Worm (Caenorhabditis elegans): ENCODE data around the gene C33B4.2.
A peak's percentile ranks its signal among the peaks of the same experiment; 100 is the strongest.

Gene C33B4.2

ce11 chrII:11337497-11338040 lies 34.4 kb downstream of the C33B4.2 start, which contains the start of gene sqt-1:
sqt-1 (minus strand) TSS chrII:11337837.
- TF ChIP-seq ztf-18 (tag; optimal IDR thresholded peaks at IDR 0.05) (no peak), B0019.2 (GFP tag; conservative IDR thresholded peaks at IDR 0.05) (no peak), ceh-91 (GFP tag; IDR thresholded peaks at IDR 0.05) (no peak), B0035.1 (tag; optimal IDR thresholded peaks at IDR 0.05) (no peak), xnd-1 (tag; optimal IDR thresholded peaks at IDR 0.05) (no peak)

- peak; percentile 8; the same call in 1 of the 2 replicates for TF ChIP-seq egrh-3 (GFP tag; IDR thresholded peaks at IDR 0.05)
- TF ChIP-seq zfh-2 (GFP tag; conservative IDR thresholded peaks at IDR 0.05), result peak; percentile 81
- no peak for TF ChIP-seq madf-6 (GFP tag; IDR thresholded peaks at IDR 0.05)
- TF ChIP-seq bed-1 (GFP tag; IDR thresholded peaks at IDR 0.05), result 0 out of 2 replicates have a peak, but pooled peaks have one; percentile 20
Observed at ce11 chrII:11336640-11337241, 35.2 kb downstream of the C33B4.2 start.

- TF ChIP-seq lsy-27 (tag; optimal IDR thresholded peaks at IDR 0.05; ENCODE audit: borderline replicate concordance, insufficient read depth) (no peak), snpc-4 (GFP tag; optimal IDR thresholded peaks at IDR 0.05) (no peak), snpc-4 (tag; optimal IDR thresholded peaks at IDR 0.05) (no peak), T26A5.8 (tag; optimal IDR thresholded peaks at IDR 0.05) (no peak), Y79H2A.3 (GFP tag; conservative IDR thresholded peaks at IDR 0.05) (no peak)
Observed at ce11 chrII:11336163-11336562, 35.8 kb downstream of the C33B4.2 start.

ce11 chrII:11335670-11336069 lies 36.3 kb downstream of the C33B4.2 start:
- TF ChIP-seq ztf-22 (GFP tag; optimal IDR thresholded peaks at IDR 0.05) (no peak), K11D2.4 (GFP tag; IDR thresholded peaks at IDR 0.05) (no peak), unc-62 (GFP tag; optimal IDR thresholded peaks at IDR 0.05) (no peak), madf-3 (GFP tag; IDR thresholded peaks at IDR 0.05) (no peak), egl-18 (GFP tag; IDR thresholded peaks at IDR 0.05) (no peak), nhr-90 (tag; optimal IDR thresholded peaks at IDR 0.05) (no peak), ceh-40 (GFP tag; IDR thresholded peaks at IDR 0.05) (no peak), ZK185.1 (tag; optimal IDR thresholded peaks at IDR 0.05; ENCODE audit: poor library complexity, severe bottlenecking) (no peak), Y95B8A.8 (GFP tag; IDR thresholded peaks at IDR 0.05) (no peak), tlf-1 (GFP tag; optimal IDR thresholded peaks at IDR 0.05) (no peak), hrde-1 (tag; optimal IDR thresholded peaks at IDR 0.05; ENCODE audit: borderline replicate concordance) (no peak), ama-1 (optimal IDR thresholded peaks at IDR 0.05) (no peak), ama-1 (GFP tag; optimal IDR thresholded peaks at IDR 0.05) (no peak), snpc-1.3 (tag; optimal IDR thresholded peaks at IDR 0.05; ENCODE audit: insufficient read depth) (no peak)

- no peak for TF ChIP-seq C17E4.6 (GFP tag; IDR thresholded peaks at IDR 0.05)
- TF ChIP-seq cebp-1 (GFP tag; IDR thresholded peaks at IDR 0.05), result no peak
- TF ChIP-seq cebp-1 (tag; optimal IDR thresholded peaks at IDR 0.05), result no peak
- no peak for TF ChIP-seq Y67H2A.10 (GFP tag; conservative IDR thresholded peaks at IDR 0.05)
- no peak for TF ChIP-seq athp-1 (tag; optimal IDR thresholded peaks at IDR 0.05)
- TF ChIP-seq F22D6.2 (tag; optimal IDR thresholded peaks at IDR 0.05), result no peak
- no peak for TF ChIP-seq zim-3 (tag; optimal IDR thresholded peaks at IDR 0.05)
- no peak for TF ChIP-seq him-1 (tag; optimal IDR thresholded peaks at IDR 0.05)
- TF ChIP-seq dpff-1 (tag; optimal IDR thresholded peaks at IDR 0.05), result no peak
- peak; percentile 32; the same call in 1 of the 2 replicates for TF ChIP-seq mcd-1 (GFP tag; IDR thresholded peaks at IDR 0.05)
- TF ChIP-seq hrde-1 (tag; optimal IDR thresholded peaks at IDR 0.05; ENCODE audit: borderline replicate concordance), result no peak
- TF ChIP-seq cebp-2 (GFP tag; IDR thresholded peaks at IDR 0.05), result peak; percentile 85; the same call in 1 of the 2 replicates
- TF ChIP-seq lin-35 (GFP tag; optimal IDR thresholded peaks at IDR 0.05), result no peak
- TF ChIP-seq chd-7 (tag; optimal IDR thresholded peaks at IDR 0.05), result no peak
Observed at ce11 chrII:11333846-11334638, 37.9 kb downstream of the C33B4.2 start.
